Worm (Caenorhabditis elegans) whole organism, late embryonic: Measurements from ENCODE around the gene Y57G11C.20.

Source experiments
- C08G9.2 ChIP-seq: sonication (generic microtip); optimal IDR thresholded peaks from 2 replicates; lab custom pipeline; 2016; ENCODE audit warnings: mild to moderate bottlenecking, missing genetic modification characterization, moderate library complexity, missing compliant biosample characterization
- F13H6.1 ChIP-seq: sonication (generic microtip); optimal IDR thresholded peaks from 2 replicates; lab custom pipeline; 2016; ENCODE audit warnings: missing genetic modification characterization, missing compliant biosample characterization
- K02D7.2 ChIP-seq: sonication (generic microtip); optimal IDR thresholded peaks from 2 replicates; lab custom pipeline; 2017; ENCODE audit warnings: mild to moderate bottlenecking, missing genetic modification characterization, missing compliant biosample characterization
- T23F11.4 ChIP-seq: fragments of 200-800 bp; sonication (Bioruptor generic); optimal IDR thresholded peaks from 2 replicates; lab custom pipeline; 2018; ENCODE audit warnings: mild to moderate bottlenecking, missing genetic modification characterization, missing compliant biosample characterization
- Y22D7AL.16 ChIP-seq: sonication (generic microtip); optimal IDR thresholded peaks from 2 replicates; lab custom pipeline; 2016; ENCODE audit warnings: missing genetic modification characterization, missing compliant biosample characterization
- ceh-14 ChIP-seq: sonication (generic microtip); optimal IDR thresholded peaks from 2 replicates; lab custom pipeline; 2016; ENCODE audit warnings: missing genotype, missing genetic modification characterization, missing compliant biosample characterization
- ceh-18 ChIP-seq: sonication (generic microtip); optimal IDR thresholded peaks from 2 replicates; lab custom pipeline; 2016; ENCODE audit warnings: missing genetic modification characterization, missing compliant biosample characterization
- ceh-2 ChIP-seq: sonication (generic microtip); optimal IDR thresholded peaks from 2 replicates; lab custom pipeline; 2016; ENCODE audit warnings: missing genotype, missing genetic modification characterization, missing compliant biosample characterization
- ceh-30 ChIP-seq: fragments of 150-350 bp; optimal IDR thresholded peaks from 2 replicates; lab custom pipeline; 2014; ENCODE audit warnings: missing biosample characterization, missing genetic modification characterization
- ceh-45 ChIP-seq: fragments of 200-800 bp; sonication (Bioruptor generic); IDR thresholded peaks from 2 replicates; pipeline ENCODE4 v1.3.6; 2022; ENCODE audit warnings: missing genetic modification reagents, missing genetic modification characterization, missing compliant biosample characterization
- ceh-9 ChIP-seq: sonication (generic microtip); optimal IDR thresholded peaks from 2 replicates; lab custom pipeline; 2016; ENCODE audit warnings: mild to moderate bottlenecking, missing genetic modification characterization, inconsistent platforms, missing compliant biosample characterization
- che-1 ChIP-seq: sonication (generic microtip); optimal IDR thresholded peaks from 2 replicates; lab custom pipeline; 2016; ENCODE audit warnings: mild to moderate bottlenecking, missing genetic modification characterization, missing compliant biosample characterization
- dve-1 ChIP-seq: sonication (generic microtip); optimal IDR thresholded peaks from 2 replicates; lab custom pipeline; 2017; ENCODE audit warnings: antibody characterized with exemption, mild to moderate bottlenecking, missing genetic modification characterization, missing compliant biosample characterization
- elt-2 ChIP-seq: sonication (generic microtip); optimal IDR thresholded peaks from 2 replicates; lab custom pipeline; 2016; ENCODE audit warnings: missing genetic modification reagents, missing genetic modification characterization, missing compliant biosample characterization
- eyg-1 ChIP-seq: sonication (generic microtip); optimal IDR thresholded peaks from 2 replicates; lab custom pipeline; 2016; ENCODE audit warnings: missing genotype, missing genetic modification characterization, missing compliant biosample characterization
- gmeb-2 ChIP-seq: sonication (generic microtip); optimal IDR thresholded peaks from 2 replicates; lab custom pipeline; 2016; ENCODE audit warnings: missing genetic modification characterization, inconsistent platforms, missing compliant biosample characterization
- hlh-15 ChIP-seq: sonication (generic microtip); optimal IDR thresholded peaks from 2 replicates; lab custom pipeline; 2016; ENCODE audit warnings: missing genetic modification characterization, missing compliant biosample characterization
- nfya-1 ChIP-seq: sonication (generic microtip); optimal IDR thresholded peaks from 2 replicates; lab custom pipeline; 2017; ENCODE audit warnings: missing genetic modification characterization, mild to moderate bottlenecking, missing compliant biosample characterization, antibody characterized with exemption, moderate library complexity
- nhr-11 ChIP-seq: fragments of 150-350 bp; optimal IDR thresholded peaks from 2 replicates; lab custom pipeline; 2014; ENCODE audit warnings: missing biosample characterization, missing genetic modification characterization
- npax-4 ChIP-seq: sonication (generic microtip); optimal IDR thresholded peaks from 2 replicates; lab custom pipeline; 2016; ENCODE audit warnings: missing genetic modification characterization, missing compliant biosample characterization
- odd-2 ChIP-seq: sonication (generic microtip); optimal IDR thresholded peaks from 2 replicates; lab custom pipeline; 2017; ENCODE audit warnings: antibody characterized with exemption, mild to moderate bottlenecking, missing genetic modification characterization, missing compliant biosample characterization
- pat-9 ChIP-seq: fragments of 200-800 bp; sonication (Bioruptor generic); optimal IDR thresholded peaks from 2 replicates; lab custom pipeline; 2018; ENCODE audit warnings: mild to moderate bottlenecking, missing genetic modification characterization, moderate library complexity, missing compliant biosample characterization
- pha-2 ChIP-seq: sonication (generic microtip); optimal IDR thresholded peaks from 2 replicates; lab custom pipeline; 2017; ENCODE audit warnings: mild to moderate bottlenecking, missing genetic modification characterization, missing compliant biosample characterization
- pqm-1 ChIP-seq: sonication (generic microtip); optimal IDR thresholded peaks from 2 replicates; lab custom pipeline; 2016; ENCODE audit warnings: missing genetic modification characterization, missing compliant biosample characterization
- pros-1 ChIP-seq: fragments of 150-350 bp; optimal IDR thresholded peaks from 2 replicates; lab custom pipeline; 2014; ENCODE audit warnings: missing biosample characterization, missing genetic modification reagents, missing genetic modification characterization
- rnt-1 ChIP-seq: sonication (generic microtip); optimal IDR thresholded peaks from 2 replicates; lab custom pipeline; 2016; ENCODE audit warnings: missing genetic modification characterization, missing compliant biosample characterization
- tbx-7 ChIP-seq: sonication (generic microtip); optimal IDR thresholded peaks from 2 replicates; lab custom pipeline; 2016; ENCODE audit warnings: missing genotype, missing genetic modification characterization, missing compliant biosample characterization
- ttx-3 ChIP-seq: sonication (generic microtip); optimal IDR thresholded peaks from 2 replicates; lab custom pipeline; 2016; ENCODE audit warnings: missing genetic modification reagents, missing genetic modification characterization, missing compliant biosample characterization
- unc-3 ChIP-seq, 2 experiments: fragments of 200-800 bp in 1 of 2; sonication (Bioruptor generic) in 1 of 2; sonication (generic microtip) in 1 of 2; conservative IDR thresholded peaks in 1 of 2; optimal IDR thresholded peaks in 1 of 2; 2 replicates each; pipeline versions ENCODE4 v1.3.6 to Lab custom; 2016 to 2022; ENCODE audit warnings: missing compliant biosample characterization in 2 of 2, missing genetic modification characterization in 2 of 2, missing genetic modification reagents in 1 of 2
- unc-86 ChIP-seq: sonication (generic microtip); optimal IDR thresholded peaks from 2 replicates; lab custom pipeline; 2016; ENCODE audit warnings: missing genetic modification characterization, missing compliant biosample characterization

Y57G11C.20 gene

ce11 chrIV:14879184-14879583, 36.0 kb downstream of the Y57G11C.20 start, which contains the start of gene eps-8:
Gene eps-8, plus strand, starts transcription at chrIV:14879484.
- no peak for TF ChIP-seq ceh-9 (tag; lab: Kevin White, UChicago)
- no peak for TF ChIP-seq dve-1 (tag; lab: Kevin White, UChicago)
- no peak for TF ChIP-seq T23F11.4 (GFP tag; lab: Kevin White, UChicago)
- TF ChIP-seq ttx-3 (tag; lab: Kevin White, UChicago): no peak
- no peak for TF ChIP-seq ceh-14 (tag; lab: Kevin White, UChicago)
- no peak for TF ChIP-seq pat-9 (tag; lab: Kevin White, UChicago)
- no peak for TF ChIP-seq hlh-15 (tag; lab: Kevin White, UChicago)
- TF ChIP-seq ceh-18 (tag; lab: Kevin White, UChicago): no peak
- TF ChIP-seq ceh-2 (tag; lab: Kevin White, UChicago): no peak
- no peak for TF ChIP-seq pha-2 (tag; lab: Kevin White, UChicago)

DNA sequence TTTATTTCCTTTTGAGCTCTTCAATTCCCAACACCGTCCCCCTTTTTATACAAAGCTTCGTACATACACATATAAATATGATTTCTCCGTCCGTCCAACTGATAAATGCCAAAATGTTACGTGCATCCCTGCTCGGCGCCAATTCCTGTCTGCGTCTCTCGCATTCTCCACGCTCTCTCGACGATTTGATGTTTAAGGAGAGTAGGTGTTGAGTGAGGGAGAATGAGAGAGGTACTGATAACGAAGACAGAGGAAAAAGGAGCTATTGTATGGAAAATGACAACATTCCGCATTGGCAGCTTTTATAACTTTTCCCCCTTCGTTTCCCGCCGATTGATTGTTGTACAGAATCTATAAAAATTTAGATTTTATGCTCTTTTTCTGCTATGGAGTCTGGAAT, 40.6 kb downstream of the Y57G11C.20 start:
- TF ChIP-seq pqm-1 (tag; lab: Kevin White, UChicago): peak; percentile 11
- no peak for TF ChIP-seq unc-86 (tag; lab: Kevin White, UChicago)
- no peak for TF ChIP-seq T23F11.4 (GFP tag; lab: Kevin White, UChicago)
- TF ChIP-seq elt-2 (tag; lab: Kevin White, UChicago): peak; percentile 44
- no peak for TF ChIP-seq Y22D7AL.16

ce11 chrIV:14885584-14885983, 42.4 kb downstream of the Y57G11C.20 start:
- no peak for TF ChIP-seq K02D7.2 (tag; lab: Kevin White, UChicago)

ce11 chrIV:14888889-14889664, 45.9 kb downstream of the Y57G11C.20 start:
- no peak for TF ChIP-seq rnt-1 (tag; lab: Kevin White, UChicago)
- no peak for TF ChIP-seq odd-2

DNA sequence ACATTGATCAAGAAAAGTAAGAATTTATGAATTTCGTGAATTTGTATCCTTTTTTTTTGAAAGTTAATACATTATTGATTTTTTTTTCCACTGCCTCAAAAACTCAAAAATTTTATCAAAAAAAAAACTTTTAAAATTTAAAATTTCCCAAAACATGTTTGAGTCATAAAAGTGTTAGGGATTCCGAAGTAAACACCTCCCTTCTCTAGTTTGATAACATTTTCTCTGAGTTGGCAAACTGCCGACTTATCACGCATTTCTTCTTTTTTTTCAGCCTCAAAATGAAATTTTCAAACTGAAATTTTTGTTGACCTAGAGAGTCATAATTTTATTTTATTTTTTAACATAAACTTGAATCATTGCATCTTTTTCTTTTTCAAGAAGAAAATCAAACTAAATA, 47.8 kb downstream of the Y57G11C.20 start:
- TF ChIP-seq pqm-1 (tag; lab: Kevin White, UChicago) (no peak), ceh-18 (tag; lab: Kevin White, UChicago) (no peak), elt-2 (tag; lab: Kevin White, UChicago) (no peak), nfya-1 (tag; lab: Kevin White, UChicago) (no peak), C08G9.2 (tag; lab: Kevin White, UChicago) (no peak), ceh-30 (tag; lab: Kevin White, UChicago) (no peak), F13H6.1 (no peak), nhr-11 (tag; lab: Kevin White, UChicago) (no peak), pros-1 (no peak)

DNA sequence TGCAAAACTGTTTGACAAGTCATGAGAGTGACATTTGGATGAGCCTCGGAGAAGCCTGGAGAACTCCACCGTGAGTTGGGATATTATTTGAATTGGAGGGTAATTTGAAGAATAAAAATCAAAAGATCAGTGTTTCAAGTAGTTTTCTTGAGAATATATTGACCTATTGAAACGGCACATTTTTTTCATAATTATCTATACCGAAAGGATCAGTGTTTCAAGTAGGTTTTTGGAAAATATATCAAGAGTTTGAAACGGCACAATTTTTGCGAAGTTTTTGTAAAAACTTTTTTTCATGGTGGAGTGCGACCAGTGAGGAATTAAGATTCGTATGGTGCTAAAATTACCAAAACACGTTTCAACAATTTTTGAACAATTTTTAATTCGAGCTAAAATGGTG, 48.8 kb downstream of the Y57G11C.20 start:
- TF ChIP-seq Y22D7AL.16 (no peak), C08G9.2 (tag; lab: Kevin White, UChicago) (no peak), pqm-1 (tag; lab: Kevin White, UChicago) (no peak), npax-4 (no peak), tbx-7 (tag; lab: Kevin White, UChicago) (no peak), ceh-2 (tag; lab: Kevin White, UChicago) (no peak), unc-3 (GFP tag; conservative IDR thresholded peaks at IDR 0.05; lab: Robert Waterston, UW) (no peak), unc-3 (tag; optimal IDR thresholded peaks at IDR 0.05; lab: Kevin White, UChicago) (no peak), pat-9 (tag; lab: Kevin White, UChicago) (no peak), gmeb-2 (tag; lab: Kevin White, UChicago) (no peak), ceh-45 (GFP tag; lab: Robert Waterston, UW) (no peak), eyg-1 (tag; lab: Kevin White, UChicago) (no peak), rnt-1 (tag; lab: Kevin White, UChicago) (no peak), unc-86 (tag; lab: Kevin White, UChicago) (no peak), che-1 (tag; lab: Kevin White, UChicago) (no peak)
